Fruit fly (Drosophila melanogaster) whole organism, adult: ENCODE data around the gene CG18493.

Experiments
- CG33017 ChIP-seq: fragments of 200-800 bp; sonication (Bioruptor generic); optimal IDR thresholded peaks from 2 replicates; lab custom pipeline; 2018; ENCODE audit warnings: missing biosample characterization, mild to moderate bottlenecking, missing genetic modification characterization, moderate library complexity
- Crg-1 ChIP-seq: fragments of 200-800 bp; sonication (Bioruptor generic); optimal IDR thresholded peaks from 2 replicates; lab custom pipeline; 2016; ENCODE audit warnings: missing biosample characterization, missing genetic modification characterization

DNA sequence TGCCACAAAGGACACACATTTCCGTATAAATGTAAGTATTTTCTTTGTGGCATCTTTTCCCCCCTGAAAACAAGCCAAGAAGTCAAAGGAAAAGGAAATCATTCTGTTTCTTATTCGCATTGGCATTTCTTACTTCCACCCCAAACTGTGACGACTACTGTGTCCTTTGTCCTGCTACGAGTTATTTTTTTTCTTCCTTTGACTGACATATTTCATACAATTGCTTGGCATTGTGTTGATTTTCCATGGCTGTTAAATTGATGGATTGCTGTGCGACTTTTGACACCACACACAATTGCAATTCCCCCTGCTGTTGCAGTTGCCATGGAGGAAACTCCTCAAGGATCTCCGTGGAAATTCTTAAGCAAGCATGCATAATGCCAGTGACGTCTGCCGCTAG lies 37.9 kb upstream of the CG18493 start:
- TF ChIP-seq Crg-1 (GFP tag; lab: Kevin White, UChicago) (no peak), CG33017 (no peak)
